Fruit fly (Drosophila melanogaster) whole organism, embryonic: ENCODE data around the gene opa.

Experiments used
- Aef1 ChIP-seq: fragments of 200-800 bp; sonication (Bioruptor generic); IDR thresholded peaks from 3 replicates; pipeline ENCODE4 v1.3.6; 2022; ENCODE audit warnings: missing biosample characterization, missing genetic modification characterization
- Antp ChIP-seq: fragments of 200-800 bp; sonication (Bioruptor generic); optimal IDR thresholded peaks from 3 replicates; lab custom pipeline; 2016; ENCODE audit warnings: missing biosample characterization, missing genetic modification characterization
- CG10321 ChIP-seq: fragments of 200-800 bp; sonication (Bioruptor generic); IDR thresholded peaks from 2 replicates; pipeline ENCODE4 v1.3.6; 2022; ENCODE audit warnings: missing biosample characterization, missing genetic modification characterization
- CG15011 ChIP-seq: fragments of 200-800 bp; sonication (Bioruptor generic); optimal IDR thresholded peaks from 3 replicates; lab custom pipeline; 2018; ENCODE audit warnings: missing biosample characterization, mild to moderate bottlenecking, missing genetic modification characterization
- CG15479 ChIP-seq: fragments of 200-800 bp; sonication (Bioruptor generic); optimal IDR thresholded peaks from 3 replicates; lab custom pipeline; 2019; ENCODE audit warnings: missing biosample characterization, mild to moderate bottlenecking, missing genetic modification characterization, moderate library complexity
- CG15696 ChIP-seq: fragments of 200-800 bp; sonication (Bioruptor generic); optimal IDR thresholded peaks from 2 replicates; lab custom pipeline; 2019; ENCODE audit warnings: missing biosample characterization, mild to moderate bottlenecking, missing genetic modification characterization, moderate library complexity
- CG17802 ChIP-seq: fragments of 200-800 bp; sonication (Bioruptor generic); optimal IDR thresholded peaks from 2 replicates; lab custom pipeline; 2018; ENCODE audit warnings: missing biosample characterization, mild to moderate bottlenecking, missing genetic modification characterization, moderate library complexity
- CG17829 ChIP-seq: fragments of 200-800 bp; optimal IDR thresholded peaks from 2 replicates; lab custom pipeline; 2019; ENCODE audit warnings: missing biosample characterization, mild to moderate bottlenecking, missing genetic modification characterization, moderate library complexity
- CG1792 ChIP-seq: fragments of 200-800 bp; sonication (Bioruptor generic); optimal IDR thresholded peaks from 2 replicates; lab custom pipeline; 2016; ENCODE audit warnings: missing biosample characterization, missing genetic modification characterization
- CG18476 ChIP-seq: fragments of 200-800 bp; sonication (Bioruptor generic); optimal IDR thresholded peaks from 2 replicates; lab custom pipeline; 2016; ENCODE audit warnings: missing biosample characterization, mild to moderate bottlenecking, missing genetic modification characterization
- CG30403 ChIP-seq: fragments of 200-800 bp; sonication (Bioruptor generic); optimal IDR thresholded peaks from 3 replicates; lab custom pipeline; 2016; ENCODE audit warnings: missing biosample characterization, missing genetic modification characterization
- CG30431 ChIP-seq: fragments of 200-800 bp; sonication (Bioruptor generic); optimal IDR thresholded peaks from 2 replicates; lab custom pipeline; 2017; ENCODE audit warnings: missing biosample characterization, missing genetic modification characterization
- CG3407 ChIP-seq: fragments of 200-800 bp; sonication (Bioruptor generic); optimal IDR thresholded peaks from 2 replicates; lab custom pipeline; 2018; ENCODE audit warnings: missing biosample characterization, mild to moderate bottlenecking, missing genetic modification characterization
- CG4328 ChIP-seq: fragments of 200-800 bp; sonication (Bioruptor generic); optimal IDR thresholded peaks from 3 replicates; lab custom pipeline; 2017; ENCODE audit warnings: missing biosample characterization, missing genetic modification reagents, missing genetic modification characterization
- CG4360 ChIP-seq: fragments of 200-800 bp; sonication (Bioruptor generic); IDR thresholded peaks from 2 replicates; pipeline ENCODE4 v1.3.6; 2022; ENCODE audit warnings: missing biosample characterization, missing genetic modification characterization
- CG43689 ChIP-seq: fragments of 200-800 bp; sonication (Bioruptor generic); IDR thresholded peaks from 2 replicates; pipeline ENCODE4 v1.3.6; 2022; ENCODE audit warnings: missing biosample characterization, missing genetic modification characterization
- CG4730 ChIP-seq: fragments of 200-800 bp; sonication (Bioruptor generic); IDR thresholded peaks from 2 replicates; pipeline ENCODE4 v1.3.6; 2022; ENCODE audit warnings: missing biosample characterization, missing genetic modification characterization
- CG6254 ChIP-seq: fragments of 200-800 bp; sonication (Bioruptor generic); optimal IDR thresholded peaks from 3 replicates; lab custom pipeline; 2017; ENCODE audit warnings: mild to moderate bottlenecking, missing biosample characterization, missing genetic modification reagents, missing genetic modification characterization
- CkIIα-i1 ChIP-seq: fragments of 200-800 bp; sonication (Bioruptor generic); IDR thresholded peaks from 2 replicates; pipeline ENCODE4 v1.3.6; 2022; ENCODE audit warnings: missing biosample characterization, missing genetic modification characterization
- D ChIP-seq, 2 experiments: fragments of 200-800 bp in 1 of 2; fragments of >200 bp in 1 of 2; sonication (Bioruptor generic) in 1 of 2; optimal IDR thresholded peaks; 2 replicates in 1 of 2; 3 replicates in 1 of 2; lab custom pipeline; 2017; ENCODE audit warnings: mild to moderate bottlenecking in 1 of 2, missing biosample characterization in 1 of 2, missing genetic modification characterization in 1 of 2, missing genetic modification reagents in 1 of 2
- Dll ChIP-seq: fragments of 200-800 bp; sonication (Bioruptor generic); IDR thresholded peaks from 4 replicates; pipeline ENCODE4 v1.3.6; 2022; ENCODE audit warnings: missing biosample characterization, missing genetic modification characterization; ENCODE audit not compliant: partially characterized antibody
- Dref ChIP-seq: fragments of 200-800 bp; sonication (Bioruptor generic); IDR thresholded peaks from 2 replicates; pipeline ENCODE4 v1.3.6; 2022; ENCODE audit warnings: missing biosample characterization, missing genetic modification characterization
- HHEX ChIP-seq: fragments of 200-800 bp; sonication (Bioruptor generic); optimal IDR thresholded peaks from 3 replicates; lab custom pipeline; 2017; ENCODE audit warnings: missing biosample characterization, mild to moderate bottlenecking, missing genetic modification characterization, missing genetic modification reagents
- Kr ChIP-seq: fragments of 200-800 bp; sonication (Bioruptor generic); optimal IDR thresholded peaks from 2 replicates; lab custom pipeline; 2017; ENCODE audit warnings: missing biosample characterization, mild to moderate bottlenecking, missing genetic modification characterization
- Six4 ChIP-seq: fragments of 200-800 bp; sonication (Bioruptor generic); optimal IDR thresholded peaks from 2 replicates; lab custom pipeline; 2016; ENCODE audit warnings: missing biosample characterization, missing genetic modification characterization
- Spps ChIP-seq: fragments of 200-800 bp; sonication (Bioruptor generic); optimal IDR thresholded peaks from 2 replicates; lab custom pipeline; 2018; ENCODE audit warnings: missing biosample characterization, mild to moderate bottlenecking, missing genetic modification characterization
- cad ChIP-seq: fragments of >200 bp; optimal IDR thresholded peaks from 2 replicates; lab custom pipeline; 2017; ENCODE audit warnings: missing biosample characterization, missing genetic modification characterization
- cg ChIP-seq: fragments of 200-800 bp; sonication (Bioruptor generic); optimal IDR thresholded peaks from 3 replicates; lab custom pipeline; 2019; ENCODE audit warnings: missing biosample characterization, mild to moderate bottlenecking, missing genetic modification characterization, moderate library complexity
- disco-r ChIP-seq: fragments of 200-800 bp; sonication (Bioruptor generic); optimal IDR thresholded peaks from 2 replicates; lab custom pipeline; 2016; ENCODE audit warnings: missing biosample characterization, missing genetic modification characterization
- dmrt11E ChIP-seq: fragments of 200-800 bp; sonication (Bioruptor generic); optimal IDR thresholded peaks from 3 replicates; lab custom pipeline; 2018; ENCODE audit warnings: missing biosample characterization, mild to moderate bottlenecking, missing genetic modification characterization, moderate library complexity
- jumu ChIP-seq: fragments of 200-800 bp; sonication (Bioruptor generic); optimal IDR thresholded peaks from 3 replicates; lab custom pipeline; 2016; ENCODE audit warnings: missing biosample characterization, missing genetic modification characterization
- nau ChIP-seq: fragments of 200-800 bp; sonication (Bioruptor generic); optimal IDR thresholded peaks from 3 replicates; lab custom pipeline; 2017; ENCODE audit warnings: missing biosample characterization, mild to moderate bottlenecking, missing genetic modification characterization, missing genetic modification reagents
- oc ChIP-seq: fragments of 200-800 bp; sonication (Bioruptor generic); optimal IDR thresholded peaks from 2 replicates; lab custom pipeline; 2018; ENCODE audit warnings: missing biosample characterization, mild to moderate bottlenecking, missing genetic modification characterization, moderate library complexity
- onecut ChIP-seq: fragments of 200-800 bp; sonication (Bioruptor generic); IDR thresholded peaks from 2 replicates; pipeline ENCODE4 v1.3.6; 2022; ENCODE audit warnings: missing biosample characterization, missing genetic modification characterization
- org-1 ChIP-seq: fragments of 200-800 bp; sonication (Bioruptor generic); optimal IDR thresholded peaks from 2 replicates; lab custom pipeline; 2017; ENCODE audit warnings: missing biosample characterization, missing genetic modification characterization
- p53 ChIP-seq: fragments of 200-800 bp; sonication (Bioruptor generic); optimal IDR thresholded peaks from 2 replicates; lab custom pipeline; 2016; ENCODE audit warnings: missing biosample characterization, missing genetic modification characterization
- pros ChIP-seq: fragments of 200-800 bp; sonication (Bioruptor generic); optimal IDR thresholded peaks from 3 replicates; lab custom pipeline; 2019; ENCODE audit warnings: missing biosample characterization, mild to moderate bottlenecking, missing genetic modification characterization, moderate library complexity
- repo ChIP-seq: fragments of 200-800 bp; sonication (Bioruptor generic); optimal IDR thresholded peaks from 2 replicates; lab custom pipeline; 2016; ENCODE audit warnings: missing biosample characterization, missing genetic modification characterization
- rib ChIP-seq: fragments of 200-800 bp; sonication (Bioruptor generic); IDR thresholded peaks from 2 replicates; pipeline ENCODE4 v1.3.6; 2022; ENCODE audit warnings: missing biosample characterization, missing genetic modification characterization
- tll ChIP-seq, 2 experiments: fragments of 200-800 bp in 1 of 2; fragments of >200 bp in 1 of 2; sonication (Bioruptor generic) in 1 of 2; optimal IDR thresholded peaks; 2 replicates each; lab custom pipeline; 2017 to 2019; ENCODE audit warnings: missing biosample characterization in 2 of 2, missing genetic modification characterization in 2 of 2, mild to moderate bottlenecking in 1 of 2, moderate library complexity in 1 of 2
- twi ChIP-seq: fragments of 200-800 bp; optimal IDR thresholded peaks from 2 replicates; lab custom pipeline; 2019; ENCODE audit warnings: missing biosample characterization, mild to moderate bottlenecking, missing genetic modification characterization, moderate library complexity
- zen ChIP-seq: fragments of 200-800 bp; sonication (Bioruptor generic); optimal IDR thresholded peaks from 3 replicates; lab custom pipeline; 2018; ENCODE audit warnings: missing biosample characterization, mild to moderate bottlenecking, missing genetic modification characterization, moderate library complexity
- zfh1 ChIP-seq: fragments of 200-800 bp; sonication (Bioruptor generic); IDR thresholded peaks from 3 replicates; pipeline ENCODE4 v1.3.6; 2022; ENCODE audit warnings: missing biosample characterization, missing genetic modification characterization

The opa gene

dm6 chr3R:4863825-4864224 is 11.2 kb downstream of the opa start:
- TF ChIP-seq disco-r (no peak), CG15696 (tag; lab: Kevin White, UChicago) (peak; percentile 10), onecut (no peak), org-1 (GFP tag; lab: Kevin White, UChicago) (no peak), cad (peak; percentile 52), Spps (tag; lab: Kevin White, UChicago) (no peak), CG30403 (GFP tag; lab: Kevin White, UChicago) (no peak), CG4328 (GFP tag; lab: Kevin White, UChicago) (no peak), zen (peak; percentile 28), rib (GFP tag; lab: Robert Waterston, UW) (no peak), CG3407 (GFP tag; lab: Kevin White, UChicago) (no peak), nau (no peak), CG4730 (GFP tag; lab: Robert Waterston, UW) (no peak), jumu (no peak), CG10321 (GFP tag; lab: Robert Waterston, UW) (no peak), zfh1 (GFP tag; lab: Robert Waterston, UW) (no peak), twi (tag; lab: Kevin White, UChicago) (peak; percentile 23), pros (GFP tag; lab: Kevin White, UChicago) (peak; percentile 72), Kr (GFP tag; lab: Kevin White, UChicago) (peak; percentile 80), repo (GFP tag; lab: Kevin White, UChicago) (no peak), cg (GFP tag; lab: Kevin White, UChicago) (peak; percentile 12), CG4360 (GFP tag; lab: Robert Waterston, UW) (no peak), CG17802 (no peak), CkIIα-i1 (GFP tag; lab: Robert Waterston, UW) (no peak), CG1792 (no peak), tll (GFP tag; optimal IDR thresholded peaks at IDR 0.05; lab: Kevin White, UChicago) (peak in 1 of 2 experiments; percentile 79), Antp (no peak), HHEX (no peak), Dref (GFP tag; lab: Robert Waterston, UW) (no peak), p53 (no peak), oc (tag; lab: Kevin White, UChicago) (peak; percentile 53), Aef1 (GFP tag; lab: Robert Waterston, UW) (no peak), CG17829 (tag; lab: Kevin White, UChicago) (peak; percentile 28), Dll (GFP tag; lab: Robert Waterston, UW) (no peak), Six4 (GFP tag; lab: Kevin White, UChicago) (no peak), CG18476 (GFP tag; lab: Kevin White, UChicago) (no peak), CG6254 (GFP tag; lab: Kevin White, UChicago) (no peak), D (optimal IDR thresholded peaks at IDR 0.05; lab: Kevin White, UChicago) (peak; percentile 91), D (GFP tag; optimal IDR thresholded peaks at IDR 0.05; lab: Kevin White, UChicago) (peak; percentile 49), CG15479 (peak; percentile 72), dmrt11E (tag; lab: Kevin White, UChicago) (peak; percentile 58), CG30431 (no peak), CG43689 (no peak), CG15011 (GFP tag; lab: Kevin White, UChicago) (no peak)
- TF ChIP-seq, all 482 proteins: peak for 13
